Comparison of ENCODE assay signal across 1 fruit fly cellular context in genomic region chrX:21322289-21322981, dm6.
TF ChIP-seq lines count a peak whose summit lies in the region.

No protein-coding gene starts in this region.

TF ChIP-seq in whole organism, embryonic, 481 proteins besides CTCF, POLR2A, EP300 and RAD21 (continued from another document and continues in another):
- TF ChIP-seq p53 (GFP tag; optimal IDR thresholded peaks at IDR 0.05; lab: Kevin White, UChicago) (no peak), Hand (GFP tag; optimal IDR thresholded peaks at IDR 0.05; lab: Kevin White, UChicago) (no peak), crp (GFP tag; optimal IDR thresholded peaks at IDR 0.05; lab: Kevin White, UChicago) (no peak), CG2678 (tag; optimal IDR thresholded peaks at IDR 0.05; lab: Kevin White, UChicago) (peak; percentile 82), HHEX (GFP tag; optimal IDR thresholded peaks at IDR 0.05; lab: Kevin White, UChicago) (peak; percentile 65), CG1233 (GFP tag; optimal IDR thresholded peaks at IDR 0.05; lab: Kevin White, UChicago) (peak; percentile 56), CHES-1-like (GFP tag; optimal IDR thresholded peaks at IDR 0.05; lab: Kevin White, UChicago) (no peak), CG7372 (GFP tag; IDR thresholded peaks at IDR 0.05; lab: Robert Waterston, UW) (peak; percentile 50; the same call in 1 of the 2 replicates), Fer3 (tag; optimal IDR thresholded peaks at IDR 0.05; lab: Kevin White, UChicago) (peak; percentile 61), CG2116 (GFP tag; optimal IDR thresholded peaks at IDR 0.05; lab: Kevin White, UChicago) (no peak), E2f2 (GFP tag; IDR thresholded peaks at IDR 0.05; lab: Robert Waterston, UW) (no peak), CG11560 (tag; IDR thresholded peaks at IDR 0.05; lab: Robert Waterston, UW) (no peak), CG7745 (tag; optimal IDR thresholded peaks at IDR 0.05; lab: Kevin White, UChicago) (no peak), grn (GFP tag; optimal IDR thresholded peaks at IDR 0.05; lab: Kevin White, UChicago) (peak; percentile 32), CG10209 (GFP tag; optimal IDR thresholded peaks at IDR 0.05; lab: Kevin White, UChicago) (peak; percentile 64), HLH4C (GFP tag; IDR thresholded peaks at IDR 0.05; lab: Robert Waterston, UW; ENCODE audit: partially characterized antibody) (no peak), sc (optimal IDR thresholded peaks at IDR 0.05; lab: Kevin White, UChicago) (no peak), sc (GFP tag; optimal IDR thresholded peaks at IDR 0.05; lab: Kevin White, UChicago) (peak; percentile 6), Max (GFP tag; optimal IDR thresholded peaks at IDR 0.05; lab: Kevin White, UChicago) (peak; percentile 31), CG3995 (GFP tag; optimal IDR thresholded peaks at IDR 0.05; lab: Kevin White, UChicago) (peak; percentile 17), ftz-f1 (GFP tag; optimal IDR thresholded peaks at IDR 0.05; lab: Kevin White, UChicago) (peak; percentile 16), CG17612 (GFP tag; IDR thresholded peaks at IDR 0.05; lab: Robert Waterston, UW) (no peak), wor (GFP tag; IDR thresholded peaks at IDR 0.05; lab: Robert Waterston, UW) (no peak), Dref (GFP tag; IDR thresholded peaks at IDR 0.05; lab: Robert Waterston, UW) (no peak), CG6689 (GFP tag; IDR thresholded peaks at IDR 0.05; lab: Robert Waterston, UW) (peak; percentile 46), CG8388 (GFP tag; optimal IDR thresholded peaks at IDR 0.05; lab: Kevin White, UChicago) (no peak), bcd (GFP tag; optimal IDR thresholded peaks at IDR 0.05; lab: Kevin White, UChicago) (peak; percentile 47), CG9932 (GFP tag; IDR thresholded peaks at IDR 0.05; lab: Robert Waterston, UW) (0 out of 2 replicates have a peak, but pooled peaks have one; percentile 4), row (GFP tag; IDR thresholded peaks at IDR 0.05; lab: Robert Waterston, UW) (peak; percentile 46; the same call in 2 of the 3 replicates), en (GFP tag; optimal IDR thresholded peaks at IDR 0.05; lab: Kevin White, UChicago) (no peak), sob (GFP tag; IDR thresholded peaks at IDR 0.05; lab: Robert Waterston, UW) (0 out of 2 replicates have a peak, but pooled peaks have one; percentile 46), her (GFP tag; optimal IDR thresholded peaks at IDR 0.05; lab: Kevin White, UChicago) (no peak), gem (tag; optimal IDR thresholded peaks at IDR 0.05; lab: Kevin White, UChicago) (peak; percentile 4), bsh (GFP tag; optimal IDR thresholded peaks at IDR 0.05; lab: Kevin White, UChicago) (no peak), tap (tag; optimal IDR thresholded peaks at IDR 0.05; lab: Kevin White, UChicago) (peak; percentile 51), CG18619 (GFP tag; optimal IDR thresholded peaks at IDR 0.05; lab: Kevin White, UChicago) (no peak), CG8924 (tag; optimal IDR thresholded peaks at IDR 0.05; lab: Kevin White, UChicago) (peak; percentile 19), lmd (GFP tag; IDR thresholded peaks at IDR 0.05; lab: Robert Waterston, UW) (peak; percentile 54), toy (GFP tag; IDR thresholded peaks at IDR 0.05; lab: Robert Waterston, UW) (no peak), otp (GFP tag; IDR thresholded peaks at IDR 0.05; lab: Robert Waterston, UW) (no peak), kah (GFP tag; optimal IDR thresholded peaks at IDR 0.05; lab: Kevin White, UChicago) (peak; percentile 20), az2 (GFP tag; optimal IDR thresholded peaks at IDR 0.05; lab: Kevin White, UChicago) (no peak), Optix (GFP tag; IDR thresholded peaks at IDR 0.05; lab: Robert Waterston, UW) (no peak), CG7786 (GFP tag; optimal IDR thresholded peaks at IDR 0.05; lab: Kevin White, UChicago) (no peak), Sox102F (GFP tag; optimal IDR thresholded peaks at IDR 0.05; lab: Kevin White, UChicago) (no peak), CG7839 (tag; optimal IDR thresholded peaks at IDR 0.05; lab: Kevin White, UChicago) (peak; percentile 71), CG11695 (GFP tag; IDR thresholded peaks at IDR 0.05; lab: Robert Waterston, UW) (peak; percentile 60; the same call in 1 of the 3 replicates), sim (GFP tag; IDR thresholded peaks at IDR 0.05; lab: Robert Waterston, UW) (no peak), grau (tag; optimal IDR thresholded peaks at IDR 0.05; lab: Kevin White, UChicago) (peak; percentile 78), Gug (GFP tag; IDR thresholded peaks at IDR 0.05; lab: Robert Waterston, UW) (no peak), B-H1 (GFP tag; IDR thresholded peaks at IDR 0.05; lab: Robert Waterston, UW) (no peak), gt (GFP tag; IDR thresholded peaks at IDR 0.05; lab: Robert Waterston, UW) (no peak), CG42726 (GFP tag; IDR thresholded peaks at IDR 0.05; lab: Robert Waterston, UW; ENCODE audit: partially characterized antibody) (no peak), CG12219 (GFP tag; optimal IDR thresholded peaks at IDR 0.05; lab: Kevin White, UChicago) (no peak), CG11085 (GFP tag; IDR thresholded peaks at IDR 0.05; lab: Robert Waterston, UW) (no peak), Lpt (GFP tag; optimal IDR thresholded peaks at IDR 0.05; lab: Kevin White, UChicago) (no peak), NK7.1 (GFP tag; optimal IDR thresholded peaks at IDR 0.05; lab: Kevin White, UChicago) (no peak), wek (GFP tag; optimal IDR thresholded peaks at IDR 0.05; lab: Kevin White, UChicago) (no peak), amos (GFP tag; IDR thresholded peaks at IDR 0.05; lab: Robert Waterston, UW; ENCODE audit: partially characterized antibody) (no peak), CG5245 (GFP tag; optimal IDR thresholded peaks at IDR 0.05; lab: Kevin White, UChicago) (no peak), CG6791 (GFP tag; IDR thresholded peaks at IDR 0.05; lab: Robert Waterston, UW; ENCODE audit: partially characterized antibody) (no peak), lov (optimal IDR thresholded peaks at IDR 0.05; lab: Kevin White, UChicago) (no peak), lov (GFP tag; IDR thresholded peaks at IDR 0.05; lab: Robert Waterston, UW) (no peak), CG7556 (GFP tag; optimal IDR thresholded peaks at IDR 0.05; lab: Kevin White, UChicago) (no peak), B-H2 (GFP tag; optimal IDR thresholded peaks at IDR 0.05; lab: Kevin White, UChicago) (peak; percentile 57), CG11398 (GFP tag; optimal IDR thresholded peaks at IDR 0.05; lab: Kevin White, UChicago) (no peak), CG1792 (GFP tag; optimal IDR thresholded peaks at IDR 0.05; lab: Kevin White, UChicago) (no peak), btn (GFP tag; optimal IDR thresholded peaks at IDR 0.05; lab: Kevin White, UChicago) (no peak), CG12155 (GFP tag; optimal IDR thresholded peaks at IDR 0.05; lab: Kevin White, UChicago) (no peak), tll (GFP tag; optimal IDR thresholded peaks at IDR 0.05; lab: Kevin White, UChicago) (no peak), CG9797 (GFP tag; optimal IDR thresholded peaks at IDR 0.05; lab: Kevin White, UChicago) (no peak), CG8281 (tag; optimal IDR thresholded peaks at IDR 0.05; lab: Kevin White, UChicago) (no peak), CG12659 (GFP tag; optimal IDR thresholded peaks at IDR 0.05; lab: Kevin White, UChicago) (no peak), Asciz (GFP tag; optimal IDR thresholded peaks at IDR 0.05; lab: Kevin White, UChicago) (peak; percentile 52), CG10431 (GFP tag; optimal IDR thresholded peaks at IDR 0.05; lab: Kevin White, UChicago) (no peak), emc (GFP tag; optimal IDR thresholded peaks at IDR 0.05; lab: Kevin White, UChicago) (no peak), fru (optimal IDR thresholded peaks at IDR 0.05; lab: Kevin White, UChicago) (no peak), D19B (GFP tag; optimal IDR thresholded peaks at IDR 0.05; lab: Kevin White, UChicago) (peak; percentile 50), pnt (GFP tag; optimal IDR thresholded peaks at IDR 0.05; lab: Kevin White, UChicago) (no peak), Scr (GFP tag; IDR thresholded peaks at IDR 0.05; lab: Robert Waterston, UW; ENCODE audit: partially characterized antibody) (no peak), Bteb2 (GFP tag; optimal IDR thresholded peaks at IDR 0.05; lab: Kevin White, UChicago) (no peak), Ptx1 (GFP tag; IDR thresholded peaks at IDR 0.05; lab: Robert Waterston, UW) (no peak; the same call in none of the 2 replicates), Atf-2 (GFP tag; optimal IDR thresholded peaks at IDR 0.05; lab: Kevin White, UChicago) (no peak), CG3726 (GFP tag; IDR thresholded peaks at IDR 0.05; lab: Robert Waterston, UW) (no peak), caup (GFP tag; optimal IDR thresholded peaks at IDR 0.05; lab: Kevin White, UChicago; ENCODE audit: severe bottlenecking) (peak; percentile 46), esg (GFP tag; conservative IDR thresholded peaks at IDR 0.05; lab: Robert Waterston, UW) (peak; percentile 42; the same call in 1 of the 2 replicates), CG9817 (tag; optimal IDR thresholded peaks at IDR 0.05; lab: Kevin White, UChicago) (no peak), Fer1 (GFP tag; optimal IDR thresholded peaks at IDR 0.05; lab: Kevin White, UChicago) (peak; percentile 82), CG11247 (GFP tag; IDR thresholded peaks at IDR 0.05; lab: Robert Waterston, UW) (no peak), CG10366 (GFP tag; IDR thresholded peaks at IDR 0.05; lab: Robert Waterston, UW) (no peak), CG4282 (GFP tag; optimal IDR thresholded peaks at IDR 0.05; lab: Kevin White, UChicago) (no peak), Mrtf (GFP tag; IDR thresholded peaks at IDR 0.05; lab: Robert Waterston, UW) (no peak), BEAF-32 (GFP tag; optimal IDR thresholded peaks at IDR 0.05; lab: Kevin White, UChicago) (no peak), peb (GFP tag; IDR thresholded peaks at IDR 0.05; lab: Robert Waterston, UW) (no peak), CG9609 (GFP tag; optimal IDR thresholded peaks at IDR 0.05; lab: Kevin White, UChicago) (no peak), MESR4 (GFP tag; optimal IDR thresholded peaks at IDR 0.05; lab: Kevin White, UChicago) (no peak), CG30403 (GFP tag; optimal IDR thresholded peaks at IDR 0.05; lab: Kevin White, UChicago) (peak; percentile 12), Trl (optimal IDR thresholded peaks at IDR 0.05; lab: Kevin White, UChicago) (no peak), Trl (GFP tag; optimal IDR thresholded peaks at IDR 0.05; lab: Kevin White, UChicago) (no peak), Sry-δ (GFP tag; optimal IDR thresholded peaks at IDR 0.05; lab: Kevin White, UChicago) (no peak), Adf1 (GFP tag; IDR thresholded peaks at IDR 0.05; lab: Robert Waterston, UW) (peak; percentile 41; the same call in 1 of the 2 replicates), dan (GFP tag; IDR thresholded peaks at IDR 0.05; lab: Robert Waterston, UW) (no peak), Kr (GFP tag; optimal IDR thresholded peaks at IDR 0.05; lab: Kevin White, UChicago) (no peak), fu2 (GFP tag; optimal IDR thresholded peaks at IDR 0.05; lab: Kevin White, UChicago) (no peak), dysf (GFP tag; IDR thresholded peaks at IDR 0.05; lab: Robert Waterston, UW) (peak; percentile 73; the same call in 2 of the 3 replicates), Myb (GFP tag; optimal IDR thresholded peaks at IDR 0.05; lab: Kevin White, UChicago) (no peak), HLHmδ (GFP tag; optimal IDR thresholded peaks at IDR 0.05; lab: Kevin White, UChicago) (no peak), hbn (GFP tag; IDR thresholded peaks at IDR 0.05; lab: Robert Waterston, UW; ENCODE audit: partially characterized antibody) (no peak), Aef1 (GFP tag; IDR thresholded peaks at IDR 0.05; lab: Robert Waterston, UW) (0 out of 3 replicates have a peak, but pooled peaks have one; percentile 27), Neu2 (GFP tag; optimal IDR thresholded peaks at IDR 0.05; lab: Kevin White, UChicago; ENCODE audit: borderline replicate concordance) (no peak), CG4730 (GFP tag; IDR thresholded peaks at IDR 0.05; lab: Robert Waterston, UW) (peak; percentile 29; the same call in 1 of the 2 replicates), zfh1 (GFP tag; IDR thresholded peaks at IDR 0.05; lab: Robert Waterston, UW) (no peak), CG34376 (GFP tag; optimal IDR thresholded peaks at IDR 0.05; lab: Kevin White, UChicago) (peak; percentile 32), oc (tag; optimal IDR thresholded peaks at IDR 0.05; lab: Kevin White, UChicago) (no peak), Awh (GFP tag; IDR thresholded peaks at IDR 0.05; lab: Robert Waterston, UW) (no peak), tin (GFP tag; optimal IDR thresholded peaks at IDR 0.05; lab: Kevin White, UChicago) (peak; percentile 16), CG11093 (GFP tag; IDR thresholded peaks at IDR 0.05; lab: Robert Waterston, UW) (0 out of 3 replicates have a peak, but pooled peaks have one; percentile 41), CG12942 (GFP tag; optimal IDR thresholded peaks at IDR 0.05; lab: Kevin White, UChicago) (no peak), Fer2 (tag; optimal IDR thresholded peaks at IDR 0.05; lab: Kevin White, UChicago) (peak; percentile 44), salm (tag; optimal IDR thresholded peaks at IDR 0.05; lab: Kevin White, UChicago) (no peak), CG14667 (GFP tag; IDR thresholded peaks at IDR 0.05; lab: Robert Waterston, UW) (no peak), Dek (tag; optimal IDR thresholded peaks at IDR 0.05; lab: Kevin White, UChicago) (no peak), insv (GFP tag; optimal IDR thresholded peaks at IDR 0.05; lab: Kevin White, UChicago) (no peak), zf30C (GFP tag; optimal IDR thresholded peaks at IDR 0.05; lab: Kevin White, UChicago) (no peak), nerfin-1 (tag; optimal IDR thresholded peaks at IDR 0.05; lab: Kevin White, UChicago) (peak; percentile 50), CG6272 (GFP tag; IDR thresholded peaks at IDR 0.05; lab: Robert Waterston, UW) (no peak; the same call in 1 of the 2 replicates), ssp (GFP tag; IDR thresholded peaks at IDR 0.05; lab: Robert Waterston, UW) (no peak), Ets97D (GFP tag; optimal IDR thresholded peaks at IDR 0.05; lab: Kevin White, UChicago) (no peak), cas (GFP tag; IDR thresholded peaks at IDR 0.05; lab: Robert Waterston, UW) (no peak), Camta (GFP tag; optimal IDR thresholded peaks at IDR 0.05; lab: Kevin White, UChicago) (no peak), CG8765 (GFP tag; IDR thresholded peaks at IDR 0.05; lab: Robert Waterston, UW) (no peak), scrt (GFP tag; optimal IDR thresholded peaks at IDR 0.05; lab: Kevin White, UChicago) (peak; percentile 56), CG2712 (tag; optimal IDR thresholded peaks at IDR 0.05; lab: Kevin White, UChicago) (peak; percentile 77), Vsx1 (GFP tag; optimal IDR thresholded peaks at IDR 0.05; lab: Kevin White, UChicago) (no peak), YL-1 (GFP tag; optimal IDR thresholded peaks at IDR 0.05; lab: Kevin White, UChicago) (no peak), Elba2 (GFP tag; optimal IDR thresholded peaks at IDR 0.05; lab: Kevin White, UChicago) (no peak)
